Worm (Caenorhabditis elegans) whole organism, L4/young adult: ENCODE data around the gene flp-2.

Experiments
- W03F9.2 ChIP-seq: fragments of 150-350 bp; optimal IDR thresholded peaks from 2 replicates; lab custom pipeline; 2014; ENCODE audit warnings: missing biosample characterization, missing genetic modification characterization
- dao-5 ChIP-seq: sonication (generic microtip); optimal IDR thresholded peaks from 2 replicates; lab custom pipeline; 2016; ENCODE audit warnings: missing genotype, missing genetic modification characterization, moderate library complexity, missing compliant biosample characterization
- him-1 ChIP-seq: sonication (generic microtip); optimal IDR thresholded peaks from 2 replicates; lab custom pipeline; 2016; ENCODE audit warnings: missing genotype, missing genetic modification reagents, missing genetic modification characterization, missing compliant biosample characterization

Gene flp-2

DNA sequence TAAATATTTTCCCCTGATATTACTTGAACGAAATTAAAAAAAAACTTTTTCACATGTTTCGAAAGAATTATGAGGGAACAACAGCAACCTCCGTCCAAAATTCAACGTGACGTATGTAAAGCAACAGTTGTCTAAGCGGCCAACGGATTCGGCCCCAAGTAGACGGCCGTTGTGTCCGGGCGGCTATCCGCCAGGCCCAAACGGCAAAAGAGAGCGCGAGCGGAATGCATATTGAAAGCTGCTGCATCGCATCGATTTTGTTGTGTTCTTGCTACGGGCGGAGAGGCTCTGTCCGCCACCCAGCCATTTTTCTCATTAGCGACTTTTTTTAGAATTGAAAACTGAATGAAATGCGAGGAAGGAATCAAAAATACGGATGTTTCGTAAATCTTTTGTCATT is 15.8 kb downstream of the flp-2 start:
- no peak for TF ChIP-seq dao-5 (tag; lab: Kevin White, UChicago)
- TF ChIP-seq W03F9.2 (tag; lab: Kevin White, UChicago): no peak
- TF ChIP-seq him-1 (tag; lab: Kevin White, UChicago): no peak

ce11 chrX:10078637-10079036 is 16.4 kb downstream of the flp-2 start:
- no peak for TF ChIP-seq dao-5 (tag; lab: Kevin White, UChicago)
- no peak for TF ChIP-seq W03F9.2 (tag; lab: Kevin White, UChicago)
- TF ChIP-seq him-1 (tag; lab: Kevin White, UChicago): no peak

- no peak for TF ChIP-seq dao-5 (tag; lab: Kevin White, UChicago)
- TF ChIP-seq him-1 (tag; lab: Kevin White, UChicago): no peak
- no peak for TF ChIP-seq W03F9.2 (tag; lab: Kevin White, UChicago)
Measured at ce11 chrX:10078089-10078488, 17.0 kb downstream of the flp-2 start.

- no peak for TF ChIP-seq dao-5 (tag; lab: Kevin White, UChicago)
- no peak for TF ChIP-seq W03F9.2 (tag; lab: Kevin White, UChicago)
- no peak for TF ChIP-seq him-1 (tag; lab: Kevin White, UChicago)
Measured at ce11 chrX:10077297-10077696, 17.7 kb downstream of the flp-2 start, which contains the start of gene col-176. Gene col-176, plus strand, starts transcription at chrX:10077597.

ce11 chrX:10076334-10076733 is 18.7 kb downstream of the flp-2 start:
- TF ChIP-seq dao-5 (tag; lab: Kevin White, UChicago): no peak
- no peak for TF ChIP-seq him-1 (tag; lab: Kevin White, UChicago)
- no peak for TF ChIP-seq W03F9.2 (tag; lab: Kevin White, UChicago)

DNA sequence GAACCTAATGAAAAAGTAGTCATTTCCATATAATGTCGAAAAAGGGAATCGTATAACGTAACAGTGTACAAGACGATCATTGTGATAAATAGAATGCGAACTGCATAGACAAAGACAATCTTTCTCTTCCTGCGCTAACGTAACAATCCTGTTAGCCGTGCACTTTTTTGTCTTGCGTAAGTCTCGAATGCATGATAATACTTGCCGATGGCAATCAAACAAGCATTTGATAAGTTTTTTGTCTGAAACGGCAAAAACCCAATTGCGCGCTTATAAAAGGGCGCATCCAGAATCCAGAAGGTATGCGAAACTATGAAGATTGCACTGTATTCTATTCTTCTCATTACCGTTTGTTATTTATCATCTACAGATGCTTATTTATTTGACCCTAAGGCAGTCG is 20.1 kb downstream of the flp-2 start, which contains the start of gene dao-4:
TSS of gene dao-4 (plus strand) at position 301 of the 400 bp plus-strand sequence.
- TF ChIP-seq W03F9.2 (tag; lab: Kevin White, UChicago): no peak
- TF ChIP-seq dao-5 (tag; lab: Kevin White, UChicago): no peak
- no peak for TF ChIP-seq him-1 (tag; lab: Kevin White, UChicago)

- no peak for TF ChIP-seq W03F9.2 (tag; lab: Kevin White, UChicago)
- TF ChIP-seq him-1 (tag; lab: Kevin White, UChicago): no peak
- TF ChIP-seq dao-5 (tag; lab: Kevin White, UChicago): no peak
Measured at ce11 chrX:10074233-10074632, 20.8 kb downstream of the flp-2 start, which contains the start of gene ZC373.5. Gene ZC373.5, minus strand, starts transcription at chrX:10074391.

ce11 chrX:10069692-10070091 is 25.4 kb downstream of the flp-2 start, which contains the start of gene mlck-1:
Gene mlck-1, minus strand, starts transcription at chrX:10069792.
- TF ChIP-seq him-1 (tag; lab: Kevin White, UChicago): no peak
- no peak for TF ChIP-seq W03F9.2 (tag; lab: Kevin White, UChicago)
- TF ChIP-seq dao-5 (tag; lab: Kevin White, UChicago): no peak

DNA sequence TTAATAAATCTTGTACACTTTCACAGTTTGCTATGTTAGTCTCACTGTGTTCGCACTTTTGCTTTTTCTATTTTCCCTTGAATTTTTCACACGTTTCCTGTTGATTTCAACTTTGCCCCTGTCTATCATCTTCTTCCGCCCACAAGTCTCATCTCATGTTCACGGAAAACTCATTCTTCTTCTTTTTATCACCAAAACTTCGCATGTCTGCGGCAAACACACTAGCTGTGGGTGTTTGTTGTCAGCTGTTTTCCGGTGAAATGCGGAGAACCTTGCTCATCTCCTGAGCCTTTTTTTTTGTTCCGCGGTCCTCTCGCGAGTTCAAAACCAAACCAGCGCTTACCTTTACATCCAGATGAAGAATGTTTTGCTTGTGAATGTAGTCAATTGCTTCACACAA is 26.6 kb downstream of the flp-2 start:
- TF ChIP-seq him-1 (tag; lab: Kevin White, UChicago) (no peak), dao-5 (tag; lab: Kevin White, UChicago) (no peak), W03F9.2 (tag; lab: Kevin White, UChicago) (no peak)

- TF ChIP-seq W03F9.2 (tag; lab: Kevin White, UChicago): no peak
- TF ChIP-seq him-1 (tag; lab: Kevin White, UChicago): no peak
- no peak for TF ChIP-seq dao-5 (tag; lab: Kevin White, UChicago)
Measured at ce11 chrX:10060475-10061011, 34.5 kb downstream of the flp-2 start, which contains the start of gene ZC373.3. Gene ZC373.3, plus strand, starts transcription at chrX:10060525.

DNA sequence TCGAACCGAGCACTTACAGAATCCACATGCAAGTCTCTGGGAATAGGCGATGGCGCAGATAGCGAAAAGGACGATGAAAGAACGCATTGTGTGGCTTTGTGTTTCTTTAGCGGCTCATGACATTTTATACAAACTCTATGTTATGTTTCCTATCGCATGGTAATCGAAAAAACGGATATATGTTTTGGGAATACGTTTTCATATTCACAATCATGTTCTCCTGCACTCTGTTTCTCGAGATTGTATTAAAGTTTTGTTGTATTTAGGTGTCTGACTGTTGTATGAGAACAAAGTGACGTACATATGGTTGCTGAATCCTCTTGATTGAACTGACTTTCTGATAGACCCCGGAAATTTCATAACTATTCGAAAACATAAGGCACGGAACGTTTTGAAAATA is 36.7 kb downstream of the flp-2 start, which contains the start of gene ZC373.2:
TSS of gene ZC373.2 (minus strand) at position 101 of the 400 bp plus-strand sequence.
- TF ChIP-seq him-1 (tag; lab: Kevin White, UChicago) (no peak), W03F9.2 (tag; lab: Kevin White, UChicago) (no peak), dao-5 (tag; lab: Kevin White, UChicago) (no peak)

DNA sequence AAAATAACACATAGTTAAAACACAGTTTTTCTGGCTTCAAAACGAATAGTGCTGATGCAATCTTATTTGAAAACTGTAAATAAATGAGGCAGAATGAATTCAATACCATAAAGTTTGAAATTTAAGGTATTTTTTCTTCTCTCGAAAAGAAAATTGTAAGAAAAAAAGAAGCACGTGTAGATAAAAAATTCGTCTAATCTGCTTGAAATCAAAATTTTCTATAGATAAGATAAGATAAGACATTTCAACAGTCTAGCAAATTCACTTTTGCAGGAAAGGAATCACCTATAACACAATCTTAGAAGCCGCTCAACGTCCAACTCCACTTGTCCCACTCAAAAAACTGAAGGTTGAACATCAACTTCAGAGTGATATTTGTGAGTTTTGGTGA is 40.6 kb downstream of the flp-2 start:
- TF ChIP-seq W03F9.2 (tag; lab: Kevin White, UChicago) (no peak), dao-5 (tag; lab: Kevin White, UChicago) (no peak), him-1 (tag; lab: Kevin White, UChicago) (no peak)

ce11 chrX:10053742-10054409 is 41.2 kb downstream of the flp-2 start, which contains the start of gene cbs-1:
Gene cbs-1, plus strand, starts transcription at chrX:10054275.
- TF ChIP-seq him-1 (tag; lab: Kevin White, UChicago) (no peak), W03F9.2 (tag; lab: Kevin White, UChicago) (no peak), dao-5 (tag; lab: Kevin White, UChicago) (no peak)
